Fruit fly (Drosophila melanogaster): ENCODE results near the gene Mst84Da.

Mst84Da gene

DNA sequence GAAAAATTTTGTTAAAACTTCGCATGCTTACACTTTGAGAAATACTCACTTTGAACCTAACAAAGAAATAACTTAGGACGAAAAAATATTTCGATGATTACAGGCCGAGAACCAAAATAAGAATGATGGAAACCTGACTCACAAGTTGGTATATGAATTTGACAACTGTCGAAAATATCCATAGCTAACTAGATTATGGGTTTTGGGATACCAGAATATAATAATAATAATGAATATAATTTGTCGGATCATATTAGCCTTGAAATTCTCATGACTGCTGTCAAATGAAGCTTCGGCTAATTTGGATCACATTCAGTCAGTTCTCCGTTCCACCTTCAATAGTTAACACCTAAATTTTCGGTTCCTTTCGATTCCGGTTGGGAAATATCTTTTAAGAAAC is at the start of gene Mst84Da, which contains the start of gene Mst84Db:
Gene Mst84Da, plus strand, starts transcription at position 324 of the 400 bp plus-strand sequence.
Gene Mst84Db, minus strand, starts transcription at position 101 of the 400 bp plus-strand sequence.
- TF ChIP-seq CTCF (optimal IDR thresholded peaks at IDR 0.05) (no peak), CG8478 (optimal IDR thresholded peaks at IDR 0.05) (no peak)

DNA sequence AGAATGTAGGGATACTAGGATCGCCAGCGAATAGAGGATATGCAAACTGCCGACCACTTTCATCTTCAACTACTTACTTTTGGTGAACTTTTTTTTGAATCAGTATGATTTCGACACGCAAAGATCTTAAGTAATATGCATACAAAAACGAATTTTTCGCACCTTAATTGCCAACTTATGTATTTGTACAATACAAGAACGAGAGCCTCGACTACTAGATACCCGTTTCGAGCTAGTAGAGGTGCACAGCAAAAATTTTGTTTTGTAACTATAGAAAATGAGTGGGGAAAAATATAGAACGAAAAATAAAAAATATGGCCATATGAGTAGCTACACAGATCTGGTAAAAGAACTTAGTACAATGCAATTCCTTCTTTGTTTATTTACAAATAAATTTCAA is 48.5 kb upstream of the Mst84Da start, which contains the start of gene CG10029:
Gene CG10029, minus strand, starts transcription at position 101 of the 400 bp plus-strand sequence.
- no peak for TF ChIP-seq CG8478 (optimal IDR thresholded peaks at IDR 0.05)
- no peak for TF ChIP-seq CTCF (optimal IDR thresholded peaks at IDR 0.05)

DNA sequence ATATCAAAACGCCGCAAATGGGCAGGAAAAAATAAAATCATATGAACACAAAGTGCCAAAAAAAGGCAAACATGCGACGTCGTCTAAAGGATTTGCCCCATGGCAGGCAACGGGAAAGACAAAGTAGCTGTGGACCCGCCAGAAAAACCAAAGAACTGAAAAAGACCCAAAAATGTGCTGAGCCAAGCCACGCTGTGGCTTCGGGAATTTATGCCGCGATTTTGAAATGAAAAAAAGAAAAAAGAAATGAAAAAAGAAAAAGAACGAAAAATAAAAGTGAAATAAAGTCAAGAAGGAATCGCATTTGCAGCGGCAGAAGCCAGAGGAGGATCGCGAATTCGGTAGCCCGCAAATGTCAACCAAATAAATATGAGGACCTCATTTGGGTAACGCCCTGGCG is 43.1 kb upstream of the Mst84Da start:
- no peak for TF ChIP-seq CG8478 (optimal IDR thresholded peaks at IDR 0.05)
- no peak for TF ChIP-seq CTCF (optimal IDR thresholded peaks at IDR 0.05)

DNA sequence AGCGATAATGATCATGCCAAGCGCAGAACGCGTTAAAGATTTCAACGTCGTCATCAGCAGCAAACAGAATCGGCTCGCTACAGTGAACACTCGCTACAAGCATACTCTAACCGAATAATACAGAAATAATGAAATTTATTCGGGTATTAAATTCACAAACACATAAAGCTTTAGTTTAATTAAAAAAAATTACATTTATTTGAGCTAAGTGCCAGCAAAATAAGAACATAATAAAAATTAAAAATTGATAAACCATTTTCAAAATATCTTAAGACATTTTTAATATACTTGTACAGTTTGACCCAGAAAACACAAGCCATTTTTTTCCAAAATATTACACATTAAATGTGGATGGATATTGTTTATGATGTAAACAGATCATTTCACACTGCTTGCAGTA is 39.5 kb upstream of the Mst84Da start:
- TF ChIP-seq CG8478 (optimal IDR thresholded peaks at IDR 0.05) (no peak), CTCF (optimal IDR thresholded peaks at IDR 0.05) (no peak)

DNA sequence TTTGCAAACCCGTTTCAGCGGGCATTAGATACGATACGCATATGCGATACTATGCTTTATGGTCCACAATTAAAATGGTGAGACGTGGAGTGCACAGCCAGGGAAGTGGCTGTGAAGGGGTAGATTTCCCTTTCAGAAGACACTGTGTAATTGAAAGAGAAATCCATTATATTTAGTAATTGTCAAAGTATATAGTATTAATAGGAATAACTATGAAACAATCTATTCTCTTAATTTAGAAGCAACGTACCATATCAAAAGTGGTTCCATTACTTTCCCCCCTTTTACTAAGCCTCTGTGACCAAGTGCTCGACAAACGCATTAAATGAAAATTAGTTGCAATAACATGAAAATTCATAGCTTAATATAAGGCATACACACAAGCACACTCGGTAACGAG is 35.0 kb upstream of the Mst84Da start:
- TF ChIP-seq CG8478 (optimal IDR thresholded peaks at IDR 0.05): no peak
- TF ChIP-seq CTCF (optimal IDR thresholded peaks at IDR 0.05): no peak

DNA sequence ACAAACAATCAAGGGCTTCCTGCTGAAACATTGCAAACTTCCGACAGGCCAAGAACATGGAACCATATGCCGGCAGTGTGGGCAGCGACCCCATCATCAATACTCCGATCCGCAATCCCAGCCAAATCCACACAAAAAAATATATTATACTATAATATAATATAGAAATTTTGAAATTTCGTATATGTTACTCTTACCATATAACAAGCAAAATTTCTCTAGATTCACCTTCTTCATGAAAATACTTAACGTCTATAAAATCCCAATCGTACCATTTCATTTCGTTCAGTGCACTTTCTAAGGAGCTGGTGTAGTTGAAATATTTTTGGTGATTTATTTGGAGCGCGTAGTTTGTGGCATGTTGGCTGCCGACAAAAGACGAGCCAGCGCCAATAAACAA is 31.0 kb upstream of the Mst84Da start:
- TF ChIP-seq CTCF (optimal IDR thresholded peaks at IDR 0.05): no peak
- no peak for TF ChIP-seq CG8478 (optimal IDR thresholded peaks at IDR 0.05)

DNA sequence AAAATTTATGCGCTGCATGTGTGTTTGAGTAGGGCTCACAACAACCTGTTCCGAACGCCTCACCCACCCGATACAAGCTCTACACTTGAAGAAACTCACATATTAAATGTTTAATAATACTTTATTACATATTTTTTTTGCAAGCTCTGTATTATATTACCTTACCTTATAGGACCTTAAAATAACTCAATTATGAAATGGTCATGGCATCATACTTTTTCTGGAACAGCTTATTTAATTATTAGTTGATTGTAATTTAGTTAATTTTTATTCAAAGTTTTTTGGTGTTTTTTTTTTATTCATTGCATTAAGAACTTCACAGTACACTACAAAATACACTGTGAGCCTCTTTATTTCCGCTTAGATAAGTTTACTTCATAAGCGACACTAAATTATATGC is 29.2 kb upstream of the Mst84Da start:
- TF ChIP-seq CTCF (optimal IDR thresholded peaks at IDR 0.05) (no peak), CG8478 (optimal IDR thresholded peaks at IDR 0.05) (no peak)

DNA sequence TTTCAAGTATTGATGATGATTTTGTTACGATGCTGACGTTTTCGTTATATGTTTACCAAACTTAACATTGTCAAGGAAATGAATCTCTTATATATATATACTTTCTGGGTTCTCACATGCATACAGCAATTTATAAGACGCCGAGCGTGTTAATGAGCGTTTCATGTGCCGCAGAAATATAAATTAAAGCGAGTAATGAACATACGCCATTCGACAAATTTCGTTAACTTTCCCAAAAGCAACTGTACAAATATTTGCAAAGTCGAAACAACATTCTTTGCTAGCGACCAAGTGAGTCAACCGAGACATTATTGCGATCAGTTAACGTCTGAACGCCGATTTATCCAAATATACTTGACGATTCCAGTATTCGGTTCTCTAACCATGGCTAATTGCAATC is 20.9 kb upstream of the Mst84Da start, which contains the start of gene CG31496:
Gene CG31496, plus strand, starts transcription at position 301 of the 400 bp plus-strand sequence.
- TF ChIP-seq CTCF (optimal IDR thresholded peaks at IDR 0.05): no peak
- no peak for TF ChIP-seq CG8478 (optimal IDR thresholded peaks at IDR 0.05)

DNA sequence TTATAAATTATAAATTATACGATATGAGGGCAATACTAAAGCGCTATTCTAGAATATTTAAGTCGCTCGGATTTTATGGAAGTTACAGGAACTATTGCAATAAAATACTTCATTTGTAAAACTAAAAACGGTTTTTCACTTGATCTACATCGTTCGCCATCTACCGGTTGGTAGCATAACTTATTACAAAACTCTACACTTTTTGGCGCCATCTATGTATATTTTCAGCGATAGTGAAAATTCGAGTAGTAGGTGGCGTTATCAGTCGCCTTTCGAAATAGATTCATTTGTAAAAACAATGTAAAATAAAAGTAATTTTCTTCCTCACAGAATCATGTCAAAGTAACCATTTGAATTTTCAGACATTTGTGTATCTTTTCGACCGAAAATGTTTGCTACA is 19.2 kb upstream of the Mst84Da start, which contains the start of gene nxf4:
Gene nxf4, plus strand, starts transcription at position 286 of the 400 bp plus-strand sequence.
- peak; percentile 95 to 97 for TF ChIP-seq CTCF (optimal IDR thresholded peaks at IDR 0.05)
- no peak for TF ChIP-seq CG8478 (optimal IDR thresholded peaks at IDR 0.05)

DNA sequence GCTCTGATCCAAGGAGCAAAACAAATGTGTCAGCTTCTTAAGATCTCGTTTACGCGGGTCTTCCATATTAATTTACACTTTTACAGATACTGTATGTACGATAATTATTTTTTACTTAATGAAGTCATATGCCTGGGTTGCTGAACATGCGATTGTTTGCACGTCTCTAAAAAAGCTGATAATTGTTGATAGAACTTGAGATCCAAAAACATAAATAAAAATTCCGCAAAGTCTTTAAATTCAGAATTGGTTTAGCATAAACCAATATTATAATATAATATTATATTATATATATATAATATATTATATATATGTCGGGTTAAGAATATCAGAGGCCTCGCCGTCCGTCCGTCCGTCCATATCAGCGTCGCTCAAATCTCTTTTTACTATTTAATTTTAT is 16.2 kb upstream of the Mst84Da start, which contains the start of gene CG43290:
Gene CG43290, minus strand, starts transcription at position 101 of the 400 bp plus-strand sequence.
- no peak for TF ChIP-seq CTCF (optimal IDR thresholded peaks at IDR 0.05)
- no peak for TF ChIP-seq CG8478 (optimal IDR thresholded peaks at IDR 0.05)

DNA sequence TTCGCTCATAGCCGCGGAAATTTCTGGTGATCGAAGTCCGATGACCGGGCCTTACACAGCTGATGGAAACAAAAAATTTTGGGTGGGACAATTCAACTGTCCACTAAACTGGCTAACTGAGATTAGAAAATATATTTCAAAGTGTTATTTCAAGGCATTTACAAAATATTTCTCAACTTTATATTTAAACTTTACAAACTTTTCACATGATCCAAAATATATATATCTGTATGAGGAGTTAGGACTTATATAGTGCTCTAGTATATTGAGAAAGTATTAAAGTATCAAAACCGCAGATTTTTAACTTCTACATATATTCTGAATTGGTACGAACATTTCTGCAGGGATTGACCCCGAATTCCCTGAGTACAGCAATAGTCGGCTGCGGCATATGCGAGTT is 3.6 kb upstream of the Mst84Da start, which contains the start of gene CG17944:
Gene CG17944, minus strand, starts transcription at position 101 of the 400 bp plus-strand sequence.
- TF ChIP-seq CTCF (optimal IDR thresholded peaks at IDR 0.05) (no peak), CG8478 (optimal IDR thresholded peaks at IDR 0.05) (no peak)

DNA sequence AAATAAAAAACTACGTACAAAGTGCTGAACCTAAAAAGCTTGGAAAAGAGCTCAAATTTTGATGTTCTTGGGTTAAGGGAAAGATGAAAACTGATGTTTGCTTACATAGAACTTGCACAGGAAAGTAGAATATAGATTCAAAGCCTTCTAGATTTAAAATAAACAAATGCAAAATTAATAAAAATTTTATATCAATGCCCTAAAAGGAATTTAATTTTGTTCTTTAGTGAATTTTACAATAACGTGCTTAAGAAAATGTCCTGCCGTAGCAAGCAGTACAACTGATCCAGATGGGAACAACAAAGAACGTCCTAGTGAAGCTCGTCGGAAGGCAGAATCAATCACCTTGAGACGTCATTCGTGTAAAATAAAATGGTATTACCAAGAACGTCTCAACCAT is 2.0 kb upstream of the Mst84Da start, which contains the start of gene Mst84Dd:
Gene Mst84Dd, minus strand, starts transcription at position 101 of the 400 bp plus-strand sequence.
- no peak for TF ChIP-seq CTCF (optimal IDR thresholded peaks at IDR 0.05)
- no peak for TF ChIP-seq CG8478 (optimal IDR thresholded peaks at IDR 0.05)

DNA sequence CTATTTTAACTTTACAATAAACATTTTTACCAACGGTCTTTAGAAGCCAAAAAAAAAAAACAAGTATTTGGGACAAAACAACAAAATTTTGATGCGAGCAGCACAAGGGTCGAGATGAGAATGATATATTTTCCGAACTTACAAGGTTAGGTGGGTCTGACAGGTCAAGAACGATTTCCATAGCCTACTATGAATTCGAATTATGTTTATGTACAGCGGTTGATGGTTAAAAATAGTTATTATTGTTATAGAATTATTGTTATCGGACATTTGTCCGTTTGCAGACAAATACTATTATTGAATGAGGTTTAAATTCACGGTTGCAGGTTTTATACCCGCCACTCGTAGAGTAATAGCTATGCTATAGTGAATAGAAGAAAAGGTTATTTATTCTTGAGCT is 1.1 kb upstream of the Mst84Da start, which contains the start of gene Mst84Dc:
Gene Mst84Dc, minus strand, starts transcription at position 101 of the 400 bp plus-strand sequence.
- TF ChIP-seq CTCF (optimal IDR thresholded peaks at IDR 0.05) (no peak), CG8478 (optimal IDR thresholded peaks at IDR 0.05) (no peak)

DNA sequence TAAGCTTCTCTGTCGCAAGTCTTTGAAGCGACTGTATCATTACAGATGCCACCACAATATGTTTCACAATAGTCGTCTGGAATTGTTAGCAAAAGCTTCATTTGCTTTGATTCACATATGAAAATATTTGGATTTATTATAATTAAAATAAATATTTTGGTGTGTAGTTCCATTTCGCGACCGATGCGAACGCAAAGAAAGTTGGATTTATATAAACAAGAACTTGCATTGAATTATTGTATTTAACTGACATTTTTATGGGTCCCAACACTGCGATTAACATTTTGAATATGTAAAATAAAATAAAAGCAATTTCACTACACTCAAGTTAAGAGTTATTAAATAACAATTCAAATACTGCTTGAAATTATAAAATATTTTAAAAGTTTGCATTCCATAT is 3.6 kb downstream of the Mst84Da start, which contains the start of gene MstProx:
Gene MstProx, minus strand, starts transcription at position 101 of the 400 bp plus-strand sequence.
- no peak for TF ChIP-seq CG8478 (optimal IDR thresholded peaks at IDR 0.05)

DNA sequence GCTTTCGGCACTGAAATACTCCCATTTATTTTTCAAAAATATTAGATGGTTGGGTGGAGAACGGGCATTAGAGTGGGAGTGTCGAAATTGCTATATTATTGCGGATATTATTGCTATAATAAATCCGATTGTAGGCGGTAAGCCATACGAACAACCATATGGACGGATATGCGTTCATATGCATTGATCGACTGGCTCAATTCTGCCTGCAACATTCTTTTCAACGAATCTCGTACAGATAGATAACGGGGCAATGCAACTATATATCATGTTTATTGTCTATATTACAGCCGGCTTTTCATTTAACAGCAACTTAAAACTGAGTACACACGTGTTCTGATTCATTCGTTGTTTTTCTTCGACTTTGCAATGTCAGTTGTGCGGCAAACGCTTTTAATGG is 25.5 kb downstream of the Mst84Da start, which contains the start of gene CG42650:
Gene CG42650, plus strand, starts transcription at position 301 of the 400 bp plus-strand sequence.
- TF ChIP-seq CG8478 (optimal IDR thresholded peaks at IDR 0.05) (no peak), CTCF (optimal IDR thresholded peaks at IDR 0.05) (no peak)

DNA sequence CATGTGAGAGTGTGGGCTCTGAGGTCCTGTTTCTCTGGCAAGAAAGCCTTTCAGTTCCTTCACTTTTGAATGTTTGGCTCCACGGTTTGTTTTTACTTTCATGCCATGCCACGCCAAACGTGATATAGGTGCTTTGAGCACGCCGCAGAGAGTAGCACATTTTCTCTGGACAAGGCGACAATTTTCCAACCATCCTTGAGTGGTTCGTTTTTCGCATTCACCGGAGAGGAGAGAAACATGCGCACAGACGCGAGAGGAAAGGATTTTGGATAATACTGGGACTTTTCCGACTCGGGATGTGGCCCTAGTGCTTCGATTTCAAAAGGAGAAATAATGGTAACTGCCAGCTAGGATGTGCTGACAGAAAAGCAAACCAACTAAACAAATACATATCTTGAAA is 28.4 kb downstream of the Mst84Da start:
- no peak for TF ChIP-seq CG8478 (optimal IDR thresholded peaks at IDR 0.05)
- no peak for TF ChIP-seq CTCF (optimal IDR thresholded peaks at IDR 0.05)
